Worm (Caenorhabditis elegans) whole organism, L3 larva: ENCODE measurements around the gene F22E5.8.
"Not testable (repeated sequence)": the region's sequence is repeated elsewhere in the genome, so short reads cannot be mapped to it uniquely, and the experiment has no call there.

Source experiments
- R02D3.7 ChIP-seq: fragments of 150-350 bp; optimal IDR thresholded peaks from 2 replicates; lab custom pipeline; 2014; ENCODE audit warnings: missing biosample characterization, missing genetic modification characterization
- ZK546.5 ChIP-seq: sonication (generic microtip); optimal IDR thresholded peaks from 2 replicates; lab custom pipeline; 2017; ENCODE audit warnings: missing biosample characterization, missing genetic modification characterization
- aly-2 ChIP-seq: fragments of 150-350 bp; optimal IDR thresholded peaks from 2 replicates; lab custom pipeline; 2014; ENCODE audit warnings: missing biosample characterization, missing genetic modification characterization
- ama-1 ChIP-seq: fragments of 150-350 bp; optimal IDR thresholded peaks from 2 replicates; lab custom pipeline; 2018
- ceh-16 ChIP-seq: sonication (generic microtip); optimal IDR thresholded peaks from 2 replicates; lab custom pipeline; 2017; ENCODE audit warnings: missing biosample characterization, missing genetic modification characterization
- ceh-28 ChIP-seq: fragments of 150-350 bp; optimal IDR thresholded peaks from 2 replicates; lab custom pipeline; 2014; ENCODE audit warnings: missing biosample characterization, missing genetic modification reagents, missing genetic modification characterization
- ceh-82 ChIP-seq: fragments of 150-350 bp; optimal IDR thresholded peaks from 2 replicates; lab custom pipeline; 2014; ENCODE audit warnings: missing biosample characterization, missing genetic modification characterization
- ceh-9 ChIP-seq: sonication (generic microtip); optimal IDR thresholded peaks from 2 replicates; lab custom pipeline; 2018; ENCODE audit warnings: missing biosample characterization, missing genetic modification characterization
- elt-2 ChIP-seq: sonication (generic microtip); optimal IDR thresholded peaks from 2 replicates; lab custom pipeline; 2016; ENCODE audit warnings: missing genetic modification reagents, mild to moderate bottlenecking, missing genetic modification characterization, missing compliant biosample characterization
- elt-3 ChIP-seq, 3 experiments: fragments of 150-350 bp in 1 of 3; sonication (generic microtip) in 2 of 3; optimal IDR thresholded peaks; 2 replicates in 2 of 3; 4 replicates in 1 of 3; lab custom pipeline; 2014 to 2017; ENCODE audit warnings: missing biosample characterization in 3 of 3, missing genetic modification characterization in 3 of 3
- eor-1 ChIP-seq, 2 experiments: fragments of 150-350 bp; optimal IDR thresholded peaks; 2 replicates each; lab custom pipeline; 2014 to 2018; ENCODE audit warnings: missing biosample characterization in 2 of 2, missing genetic modification characterization in 2 of 2
- fkh-2 ChIP-seq: fragments of 150-350 bp; optimal IDR thresholded peaks from 2 replicates; lab custom pipeline; 2014; ENCODE audit warnings: missing biosample characterization, missing genetic modification reagents, missing genetic modification characterization
- hmg-11 ChIP-seq: sonication (generic microtip); optimal IDR thresholded peaks from 2 replicates; lab custom pipeline; 2016; ENCODE audit warnings: missing genetic modification characterization, missing compliant biosample characterization
- jun-1 ChIP-seq: fragments of 150-350 bp; optimal IDR thresholded peaks from 2 replicates; lab custom pipeline; 2014; ENCODE audit warnings: missing biosample characterization, missing genetic modification reagents, missing genetic modification characterization
- lsy-12 ChIP-seq: sonication (generic microtip); optimal IDR thresholded peaks from 2 replicates; lab custom pipeline; 2016; ENCODE audit warnings: mild to moderate bottlenecking, missing genetic modification characterization, missing compliant biosample characterization
- nfya-1 ChIP-seq: sonication (generic microtip); optimal IDR thresholded peaks from 2 replicates; lab custom pipeline; 2017; ENCODE audit warnings: missing genetic modification characterization, mild to moderate bottlenecking, missing compliant biosample characterization, antibody characterized with exemption, moderate library complexity; ENCODE audit not compliant: insufficient read depth
- nhr-23 ChIP-seq: fragments of 150-350 bp; optimal IDR thresholded peaks from 2 replicates; lab custom pipeline; 2014; ENCODE audit warnings: missing biosample characterization, missing genetic modification reagents, missing genetic modification characterization
- nhr-237 ChIP-seq: fragments of 150-350 bp; optimal IDR thresholded peaks from 2 replicates; lab custom pipeline; 2014; ENCODE audit warnings: missing biosample characterization, missing genetic modification characterization
- nhr-25 ChIP-seq: sonication (generic microtip); optimal IDR thresholded peaks from 2 replicates; lab custom pipeline; 2017; ENCODE audit warnings: missing biosample characterization, missing genetic modification characterization
- nhr-28 ChIP-seq: fragments of 150-350 bp; optimal IDR thresholded peaks from 2 replicates; lab custom pipeline; 2014; ENCODE audit warnings: missing biosample characterization, missing genetic modification characterization
- nhr-76 ChIP-seq: fragments of 150-350 bp; sonication (generic microtip); optimal IDR thresholded peaks from 5 replicates; lab custom pipeline; 2014; ENCODE audit warnings: missing biosample characterization, missing genetic modification characterization
- nhr-77 ChIP-seq: fragments of 150-350 bp; optimal IDR thresholded peaks from 2 replicates; lab custom pipeline; 2014; ENCODE audit warnings: missing biosample characterization, missing genetic modification characterization
- pha-4 ChIP-seq: fragments of 150-350 bp; optimal IDR thresholded peaks from 2 replicates; lab custom pipeline; 2014; ENCODE audit warnings: missing biosample characterization, missing genetic modification reagents, missing genetic modification characterization
- pqm-1 ChIP-seq: fragments of 150-350 bp; optimal IDR thresholded peaks from 2 replicates; lab custom pipeline; 2017; ENCODE audit warnings: missing biosample characterization, missing genetic modification characterization, inconsistent platforms
- sea-2 ChIP-seq: fragments of 150-350 bp; sonication (generic microtip); optimal IDR thresholded peaks from 4 replicates; lab custom pipeline; 2014; ENCODE audit warnings: missing biosample characterization, missing genetic modification reagents, missing genetic modification characterization
- skn-1 ChIP-seq: fragments of 150-350 bp; optimal IDR thresholded peaks from 2 replicates; lab custom pipeline; 2014; ENCODE audit warnings: missing biosample characterization, missing genetic modification characterization
- snpc-4 ChIP-seq: fragments of 150-350 bp; optimal IDR thresholded peaks from 2 replicates; lab custom pipeline; 2014; ENCODE audit warnings: missing biosample characterization, missing genetic modification characterization
- unc-39 ChIP-seq: sonication (generic microtip); optimal IDR thresholded peaks from 4 replicates; lab custom pipeline; 2017; ENCODE audit warnings: missing biosample characterization, missing genetic modification characterization
- unc-62 ChIP-seq: fragments of 150-350 bp; sonication (generic microtip); optimal IDR thresholded peaks from 4 replicates; lab custom pipeline; 2014; ENCODE audit warnings: missing biosample characterization, missing genetic modification reagents, missing genetic modification characterization
- zag-1 ChIP-seq: fragments of 150-350 bp; optimal IDR thresholded peaks from 2 replicates; lab custom pipeline; 2014; ENCODE audit warnings: missing biosample characterization, missing genetic modification characterization
- ztf-4 ChIP-seq: fragments of 150-350 bp; optimal IDR thresholded peaks from 2 replicates; lab custom pipeline; 2014; ENCODE audit warnings: missing biosample characterization, missing genetic modification characterization

F22E5.8 gene

ce11 chrII:2646756-2647155 lies 6.9 kb downstream of the F22E5.8 start, which contains the start of gene F22E5.12:
Gene F22E5.12, minus strand, starts transcription at chrII:2646856.
- not testable (repeated sequence) for TF ChIP-seq ztf-4; ama-1 (lab: Kevin White, UChicago); pqm-1

- TF ChIP-seq unc-39 (tag; lab: Kevin White, UChicago) (no peak), snpc-4 (tag; lab: Kevin White, UChicago) (peak; percentile 7), pha-4 (tag; lab: Kevin White, UChicago) (peak; percentile 43), jun-1 (tag; lab: Kevin White, UChicago) (no peak), ceh-16 (tag; lab: Kevin White, UChicago) (no peak), aly-2 (tag; lab: Kevin White, UChicago) (no peak), hmg-11 (peak; percentile 34), zag-1 (tag; lab: Kevin White, UChicago) (no peak), nfya-1 (tag; lab: Kevin White, UChicago) (peak; percentile 51), nhr-76 (tag; lab: Kevin White, UChicago) (no peak), ceh-9 (tag; lab: Kevin White, UChicago) (no peak), nhr-237 (tag; lab: Kevin White, UChicago) (no peak)
- TF ChIP-seq, all 47 proteins: peak for 4
Observed at ce11 chrII:2649015-2649414, 9.2 kb downstream of the F22E5.8 start.

- TF ChIP-seq pha-4 (tag; lab: Kevin White, UChicago) (no peak), ceh-28 (no peak), unc-62 (GFP tag; lab: Kevin White, UChicago) (no peak), elt-2 (tag; lab: Kevin White, UChicago) (no peak), nhr-25 (tag; lab: Kevin White, UChicago) (no peak), pqm-1 (no peak), nhr-28 (no peak), jun-1 (tag; lab: Kevin White, UChicago) (no peak), nhr-23 (tag; lab: Kevin White, UChicago) (no peak), lsy-12 (no peak), ZK546.5 (tag; lab: Kevin White, UChicago) (no peak)
Observed at ce11 chrII:2649539-2649938, 9.7 kb downstream of the F22E5.8 start, which contains the start of the genes F22E5.13 and F22E5.6. Gene F22E5.13, minus strand, starts transcription at chrII:2649639. Gene F22E5.6, plus strand, starts transcription at chrII:2649835.

ce11 chrII:2656606-2657005 lies 16.8 kb downstream of the F22E5.8 start, which contains the start of gene sri-47:
Gene sri-47, plus strand, starts transcription at chrII:2656906.
- no peak for TF ChIP-seq ceh-16 (tag; lab: Kevin White, UChicago)
- TF ChIP-seq ceh-82 (tag; lab: Kevin White, UChicago): no peak
- no peak for TF ChIP-seq nfya-1 (tag; lab: Kevin White, UChicago)
- no peak for TF ChIP-seq nhr-76 (tag; lab: Kevin White, UChicago)
- TF ChIP-seq skn-1 (tag; lab: Kevin White, UChicago): no peak
- TF ChIP-seq R02D3.7 (tag; lab: Kevin White, UChicago): no peak
- TF ChIP-seq elt-2 (tag; lab: Kevin White, UChicago): no peak
- no peak for TF ChIP-seq nhr-25 (tag; lab: Kevin White, UChicago)
- TF ChIP-seq elt-3 (tag; optimal IDR thresholded peaks at IDR 0.05; lab: Kevin White, UChicago): no peak
- TF ChIP-seq pqm-1: no peak

- TF ChIP-seq nhr-237 (tag; lab: Kevin White, UChicago) (no peak), nhr-77 (no peak), sea-2 (no peak), ztf-4 (no peak), eor-1 (tag; optimal IDR thresholded peaks at IDR 0.05; lab: Kevin White, UChicago) (no peak), fkh-2 (tag; lab: Kevin White, UChicago) (no peak), lsy-12 (no peak)
Observed at ce11 chrII:2659364-2659763, 19.5 kb downstream of the F22E5.8 start, which contains the start of gene gcy-21. Gene gcy-21, plus strand, starts transcription at chrII:2659664.

ce11 chrII:2665081-2665480 lies 25.2 kb downstream of the F22E5.8 start, which contains the start of gene F22E5.2:
Gene F22E5.2, plus strand, starts transcription at chrII:2665381.
- TF ChIP-seq R02D3.7, elt-2, nhr-23 (tag; lab: Kevin White, UChicago): not testable (repeated sequence)
- TF ChIP-seq, all 47 proteins: peak for 0; not testable (repeated sequence) for 47
